Worm (Caenorhabditis elegans): ENCODE results near the gene mlc-1.

The mlc-1 gene

ce11 chrX:17458887-17459286, at the start of gene mlc-1:
mlc-1 (plus strand) TSS chrX:17459210.
- TF ChIP-seq ceh-13 (GFP tag; optimal IDR thresholded peaks at IDR 0.05) (no peak), tbx-37 (GFP tag; conservative IDR thresholded peaks at IDR 0.05) (no peak), ets-7 (tag; optimal IDR thresholded peaks at IDR 0.05) (no peak), hnd-1 (tag; optimal IDR thresholded peaks at IDR 0.05) (no peak), tbx-11 (GFP tag; IDR thresholded peaks at IDR 0.05) (no peak), scrt-1 (GFP tag; IDR thresholded peaks at IDR 0.05) (no peak), hmbx-1 (tag; optimal IDR thresholded peaks at IDR 0.05) (no peak), flt-1 (GFP tag; IDR thresholded peaks at IDR 0.05) (no peak), B0310.2 (tag; optimal IDR thresholded peaks at IDR 0.05) (no peak), ceh-36 (tag; optimal IDR thresholded peaks at IDR 0.05) (no peak), pes-1 (GFP tag; IDR thresholded peaks at IDR 0.05) (no peak), F13C5.2 (tag; optimal IDR thresholded peaks at IDR 0.05) (no peak), aly-1 (tag; optimal IDR thresholded peaks at IDR 0.05) (no peak), ama-1 (optimal IDR thresholded peaks at IDR 0.05) (no peak), tra-4 (tag; optimal IDR thresholded peaks at IDR 0.05) (no peak), sea-1 (GFP tag; conservative IDR thresholded peaks at IDR 0.05) (no peak), hmg-4 (GFP tag; optimal IDR thresholded peaks at IDR 0.05) (no peak)

ce11 chrX:17412642-17413041, 46.4 kb upstream of the mlc-1 start:
- no peak for TF ChIP-seq aly-1 (tag; optimal IDR thresholded peaks at IDR 0.05)
- no peak for TF ChIP-seq flt-1 (GFP tag; IDR thresholded peaks at IDR 0.05)
- TF ChIP-seq tra-4 (tag; optimal IDR thresholded peaks at IDR 0.05): no peak
- no peak for TF ChIP-seq sea-1 (GFP tag; conservative IDR thresholded peaks at IDR 0.05)
- no peak for TF ChIP-seq hmbx-1 (tag; optimal IDR thresholded peaks at IDR 0.05)
- no peak for TF ChIP-seq pes-1 (GFP tag; IDR thresholded peaks at IDR 0.05)
- TF ChIP-seq scrt-1 (GFP tag; IDR thresholded peaks at IDR 0.05): no peak
- TF ChIP-seq ceh-36 (tag; optimal IDR thresholded peaks at IDR 0.05): no peak
- no peak for TF ChIP-seq ets-7 (tag; optimal IDR thresholded peaks at IDR 0.05)

ce11 chrX:17413868-17414267, 45.1 kb upstream of the mlc-1 start, which contains the start of gene crb-1:
crb-1 (minus strand) TSS chrX:17414014.
- TF ChIP-seq pes-1 (GFP tag; IDR thresholded peaks at IDR 0.05) (no peak), F13C5.2 (tag; optimal IDR thresholded peaks at IDR 0.05) (no peak), hnd-1 (tag; optimal IDR thresholded peaks at IDR 0.05) (no peak)

ce11 chrX:17417505-17418004, 41.5 kb upstream of the mlc-1 start:
- TF ChIP-seq hmbx-1 (tag; optimal IDR thresholded peaks at IDR 0.05): no peak

- TF ChIP-seq hmbx-1 (tag; optimal IDR thresholded peaks at IDR 0.05) (no peak), ama-1 (optimal IDR thresholded peaks at IDR 0.05) (no peak), sea-1 (GFP tag; conservative IDR thresholded peaks at IDR 0.05) (no peak), B0310.2 (tag; optimal IDR thresholded peaks at IDR 0.05) (no peak), tbx-37 (GFP tag; conservative IDR thresholded peaks at IDR 0.05) (no peak), F13C5.2 (tag; optimal IDR thresholded peaks at IDR 0.05) (no peak), scrt-1 (GFP tag; IDR thresholded peaks at IDR 0.05) (no peak), flt-1 (GFP tag; IDR thresholded peaks at IDR 0.05) (no peak), ceh-13 (GFP tag; optimal IDR thresholded peaks at IDR 0.05) (no peak), hnd-1 (tag; optimal IDR thresholded peaks at IDR 0.05) (no peak), hmg-4 (GFP tag; optimal IDR thresholded peaks at IDR 0.05) (no peak), aly-1 (tag; optimal IDR thresholded peaks at IDR 0.05) (no peak), tbx-11 (GFP tag; IDR thresholded peaks at IDR 0.05) (no peak), ceh-36 (tag; optimal IDR thresholded peaks at IDR 0.05) (no peak), tra-4 (tag; optimal IDR thresholded peaks at IDR 0.05) (no peak), ets-7 (tag; optimal IDR thresholded peaks at IDR 0.05) (no peak), pes-1 (GFP tag; IDR thresholded peaks at IDR 0.05) (no peak)
Observed at ce11 chrX:17419813-17420584, 39.0 kb upstream of the mlc-1 start.

- TF ChIP-seq hmg-4 (GFP tag; optimal IDR thresholded peaks at IDR 0.05) (no peak), hmbx-1 (tag; optimal IDR thresholded peaks at IDR 0.05) (no peak), tra-4 (tag; optimal IDR thresholded peaks at IDR 0.05) (no peak), B0310.2 (tag; optimal IDR thresholded peaks at IDR 0.05) (no peak), ama-1 (optimal IDR thresholded peaks at IDR 0.05) (no peak), ets-7 (tag; optimal IDR thresholded peaks at IDR 0.05) (no peak), aly-1 (tag; optimal IDR thresholded peaks at IDR 0.05) (no peak)
Observed at ce11 chrX:17420585-17421459, 38.2 kb upstream of the mlc-1 start.

ce11 chrX:17421532-17422078, 37.4 kb upstream of the mlc-1 start, which contains the start of gene osm-11:
osm-11 (minus strand) TSS chrX:17421582.
- TF ChIP-seq hnd-1 (tag; optimal IDR thresholded peaks at IDR 0.05) (no peak), F13C5.2 (tag; optimal IDR thresholded peaks at IDR 0.05) (no peak), ceh-13 (GFP tag; optimal IDR thresholded peaks at IDR 0.05) (no peak), ama-1 (optimal IDR thresholded peaks at IDR 0.05) (no peak), tbx-11 (GFP tag; IDR thresholded peaks at IDR 0.05) (no peak)
